Worm (Caenorhabditis elegans) whole organism, L4 larva: ENCODE results near the gene C18H7.11.

ENCODE experiments used
- D1046.2 ChIP-seq: fragments of 200-800 bp; sonication (Bioruptor generic); IDR thresholded peaks from 2 replicates; pipeline ENCODE4 v1.3.6; 2022; ENCODE audit warnings: missing genetic modification characterization, missing compliant biosample characterization
- F10B5.3 ChIP-seq: sonication (generic microtip); optimal IDR thresholded peaks from 2 replicates; lab custom pipeline; 2016; ENCODE audit warnings: mild to moderate bottlenecking, missing genetic modification characterization, missing compliant biosample characterization
- R02D3.7 ChIP-seq: fragments of 150-350 bp; sonication (generic microtip); optimal IDR thresholded peaks from 3 replicates; lab custom pipeline; 2014; ENCODE audit warnings: missing biosample characterization, missing genetic modification characterization
- Y105C5A.15 ChIP-seq: fragments of 200-800 bp; sonication (Bioruptor generic); IDR thresholded peaks from 2 replicates; pipeline ENCODE4 v1.3.6; 2022; ENCODE audit warnings: missing genetic modification characterization, missing compliant biosample characterization
- Y5F2A.4 ChIP-seq: fragments of 200-800 bp; sonication (Bioruptor generic); optimal IDR thresholded peaks from 2 replicates; lab custom pipeline; 2018; ENCODE audit warnings: mild to moderate bottlenecking, missing genetic modification characterization, missing compliant biosample characterization
- Y75B8A.6 ChIP-seq: fragments of 200-800 bp; sonication (Bioruptor generic); IDR thresholded peaks from 2 replicates; pipeline ENCODE4 v1.3.6; 2022; ENCODE audit warnings: missing genetic modification reagents, missing genetic modification characterization, missing compliant biosample characterization
- ZK337.2 ChIP-seq: fragments of 200-800 bp; sonication (Bioruptor generic); IDR thresholded peaks from 2 replicates; pipeline ENCODE4 v1.3.6; 2022; ENCODE audit warnings: missing genetic modification reagents, missing genetic modification characterization, missing compliant biosample characterization
- aha-1 ChIP-seq: fragments of 150-350 bp; peaks from one replicate; lab custom pipeline; 2014; ENCODE audit warnings: missing biosample characterization, missing genetic modification characterization
- ceh-20 ChIP-seq: fragments of 200-800 bp; sonication (Bioruptor generic); IDR thresholded peaks from 2 replicates; pipeline ENCODE4 v1.3.6; 2022; ENCODE audit warnings: missing genetic modification reagents, missing genetic modification characterization, missing compliant biosample characterization
- ceh-28 ChIP-seq: fragments of 150-350 bp; optimal IDR thresholded peaks from 2 replicates; lab custom pipeline; 2014; ENCODE audit warnings: missing biosample characterization, missing genetic modification reagents, missing genetic modification characterization
- ceh-62 ChIP-seq: sonication (generic microtip); optimal IDR thresholded peaks from 2 replicates; lab custom pipeline; 2017; ENCODE audit warnings: missing biosample characterization, missing genetic modification characterization
- daf-16 ChIP-seq, 3 experiments: sonication (generic microtip); optimal IDR thresholded peaks; 2 replicates each; lab custom pipeline; 2016 to 2017; ENCODE audit warnings: missing genetic modification characterization in 3 of 3, missing genetic modification reagents in 3 of 3, mild to moderate bottlenecking in 2 of 3, missing compliant biosample characterization in 2 of 3, missing biosample characterization in 1 of 3, moderate library complexity in 1 of 3
- daf-8 ChIP-seq: fragments of 200-800 bp; sonication (Bioruptor generic); IDR thresholded peaks from 2 replicates; pipeline ENCODE4 v1.3.6; 2022; ENCODE audit warnings: missing genetic modification characterization, missing compliant biosample characterization
- dmd-6 ChIP-seq: fragments of 200-800 bp; sonication (Bioruptor generic); IDR thresholded peaks from 2 replicates; pipeline ENCODE4 v1.3.6; 2022; ENCODE audit warnings: missing genetic modification reagents, missing genetic modification characterization, missing compliant biosample characterization
- dmd-8 ChIP-seq: fragments of 200-800 bp; sonication (Bioruptor generic); IDR thresholded peaks from 2 replicates; pipeline ENCODE4 v1.3.6; 2022; ENCODE audit warnings: missing genetic modification characterization, missing compliant biosample characterization
- duxl-1 ChIP-seq: sonication (generic microtip); optimal IDR thresholded peaks from 2 replicates; lab custom pipeline; 2016; ENCODE audit warnings: mild to moderate bottlenecking, missing genetic modification characterization, moderate library complexity, missing compliant biosample characterization; ENCODE audit not compliant: poor library complexity
- dve-1 ChIP-seq: sonication (generic microtip); optimal IDR thresholded peaks from 2 replicates; lab custom pipeline; 2017; ENCODE audit warnings: antibody characterized with exemption, mild to moderate bottlenecking, missing genetic modification characterization, missing compliant biosample characterization; ENCODE audit not compliant: insufficient read depth
- egl-43 ChIP-seq: fragments of 200-800 bp; sonication (Bioruptor generic); IDR thresholded peaks from 2 replicates; pipeline ENCODE4 v1.3.6; 2022; ENCODE audit warnings: missing genetic modification reagents, missing genetic modification characterization, missing compliant biosample characterization
- lin-1 ChIP-seq: fragments of 200-800 bp; sonication (Bioruptor generic); IDR thresholded peaks from 2 replicates; pipeline ENCODE4 v1.3.6; 2022; ENCODE audit warnings: missing genetic modification reagents, missing genetic modification characterization, missing compliant biosample characterization
- lin-13 ChIP-seq: fragments of 150-350 bp; optimal IDR thresholded peaks from 2 replicates; lab custom pipeline; 2014; ENCODE audit warnings: missing biosample characterization, missing genetic modification reagents, missing genetic modification characterization
- lin-38 ChIP-seq: fragments of 200-800 bp; sonication (Bioruptor generic); IDR thresholded peaks from 2 replicates; pipeline ENCODE4 v1.3.6; 2022; ENCODE audit warnings: missing genetic modification reagents, missing genetic modification characterization, missing compliant biosample characterization
- lin-39 ChIP-seq: fragments of 150-350 bp; optimal IDR thresholded peaks from 2 replicates; lab custom pipeline; 2014; ENCODE audit warnings: missing biosample characterization, missing genetic modification reagents, missing genetic modification characterization
- lsy-2 ChIP-seq, 2 experiments: fragments of 150-350 bp in 1 of 2; sonication (generic microtip) in 1 of 2; optimal IDR thresholded peaks; 2 replicates each; lab custom pipeline; 2014 to 2017; ENCODE audit warnings: missing biosample characterization in 2 of 2, missing genetic modification characterization in 2 of 2
- madf-5 ChIP-seq, 2 experiments: fragments of 200-800 bp; sonication (Bioruptor generic); IDR thresholded peaks; 2 replicates each; pipeline ENCODE4 v1.3.6; 2022; ENCODE audit warnings: missing compliant biosample characterization in 2 of 2, missing genetic modification characterization in 2 of 2
- mep-1 ChIP-seq: fragments of 150-350 bp; sonication (generic microtip); optimal IDR thresholded peaks from 3 replicates; lab custom pipeline; 2014; ENCODE audit warnings: missing biosample characterization, missing genetic modification characterization
- mes-2 ChIP-seq: sonication (generic microtip); optimal IDR thresholded peaks from 2 replicates; lab custom pipeline; 2016; ENCODE audit warnings: missing genotype, mild to moderate bottlenecking, missing genetic modification characterization, missing compliant biosample characterization; ENCODE audit not compliant: poor library complexity, severe bottlenecking
- mxl-2 ChIP-seq: fragments of 200-800 bp; sonication (Bioruptor generic); conservative IDR thresholded peaks from 2 replicates; pipeline ENCODE4 v1.3.6; 2022; ENCODE audit warnings: missing genetic modification reagents, missing genetic modification characterization, missing compliant biosample characterization
- mxl-3 ChIP-seq: fragments of 200-800 bp; sonication (Bioruptor generic); optimal IDR thresholded peaks from 2 replicates; lab custom pipeline; 2018; ENCODE audit warnings: mild to moderate bottlenecking, missing genetic modification characterization, missing compliant biosample characterization
- nhr-11 ChIP-seq: fragments of 150-350 bp; optimal IDR thresholded peaks from 2 replicates; lab custom pipeline; 2014; ENCODE audit warnings: missing biosample characterization, missing genetic modification characterization
- nhr-111 ChIP-seq: fragments of 200-800 bp; sonication (Bioruptor generic); optimal IDR thresholded peaks from 2 replicates; lab custom pipeline; 2018; ENCODE audit warnings: mild to moderate bottlenecking, missing genetic modification characterization, missing compliant biosample characterization
- nhr-42 ChIP-seq: fragments of 200-800 bp; sonication (Bioruptor generic); IDR thresholded peaks from 2 replicates; pipeline ENCODE4 v1.3.6; 2022; ENCODE audit warnings: missing genetic modification characterization, missing compliant biosample characterization
- nhr-48 ChIP-seq: sonication (generic microtip); optimal IDR thresholded peaks from 2 replicates; lab custom pipeline; 2016; ENCODE audit warnings: mild to moderate bottlenecking, missing genetic modification characterization, missing compliant biosample characterization
- nhr-77 ChIP-seq: fragments of 150-350 bp; optimal IDR thresholded peaks from 2 replicates; lab custom pipeline; 2014; ENCODE audit warnings: missing biosample characterization, missing genetic modification characterization
- pqm-1 ChIP-seq: sonication (generic microtip); optimal IDR thresholded peaks from 2 replicates; lab custom pipeline; 2017; ENCODE audit warnings: missing biosample characterization, missing genetic modification characterization
- set-16 ChIP-seq: fragments of 200-800 bp; sonication (Bioruptor generic); IDR thresholded peaks from 2 replicates; pipeline ENCODE4 v1.3.6; 2022; ENCODE audit warnings: missing genetic modification reagents, missing genetic modification characterization, missing compliant biosample characterization
- skn-1 ChIP-seq: fragments of 150-350 bp; optimal IDR thresholded peaks from 2 replicates; lab custom pipeline; 2014; ENCODE audit warnings: missing biosample characterization, missing genetic modification characterization
- snpc-1.2 ChIP-seq: fragments of 200-800 bp; sonication (Bioruptor generic); IDR thresholded peaks from 2 replicates; pipeline ENCODE4 v1.3.6; 2022; ENCODE audit warnings: missing genetic modification reagents, missing genetic modification characterization, missing compliant biosample characterization
- snpc-4 ChIP-seq: fragments of 150-350 bp; optimal IDR thresholded peaks from 2 replicates; lab custom pipeline; 2014; ENCODE audit warnings: missing biosample characterization, missing genetic modification characterization
- tag-97 ChIP-seq: fragments of 200-800 bp; sonication (Bioruptor generic); IDR thresholded peaks from 2 replicates; pipeline ENCODE4 v1.3.6; 2022; ENCODE audit warnings: missing genetic modification characterization, missing compliant biosample characterization
- tra-1 ChIP-seq: fragments of 200-800 bp; sonication (Bioruptor generic); IDR thresholded peaks from 2 replicates; pipeline ENCODE4 v1.3.6; 2022; ENCODE audit warnings: missing genetic modification reagents, missing genetic modification characterization, missing compliant biosample characterization
- unc-130 ChIP-seq: sonication (generic microtip); optimal IDR thresholded peaks from 2 replicates; lab custom pipeline; 2016; ENCODE audit warnings: missing genetic modification reagents, missing genetic modification characterization, missing compliant biosample characterization
- unc-39 ChIP-seq: sonication (generic microtip); optimal IDR thresholded peaks from 2 replicates; lab custom pipeline; 2017; ENCODE audit warnings: missing biosample characterization, missing genetic modification characterization
- unc-62 ChIP-seq, 3 experiments: fragments of 150-350 bp in 1 of 3; sonication (generic microtip); optimal IDR thresholded peaks in 2 of 3; peaks in 1 of 3; 1 replicate in 1 of 3; 2 replicates in 2 of 3; lab custom pipeline; 2014 to 2017; ENCODE audit warnings: missing biosample characterization in 3 of 3, missing genetic modification characterization in 3 of 3, missing genetic modification reagents in 3 of 3, missing genotype in 1 of 3
- zag-1 ChIP-seq: fragments of 150-350 bp; optimal IDR thresholded peaks from 2 replicates; lab custom pipeline; 2014; ENCODE audit warnings: missing biosample characterization, missing genetic modification characterization
- zfp-2 ChIP-seq: sonication (generic microtip); optimal IDR thresholded peaks from 2 replicates; lab custom pipeline; 2016; ENCODE audit warnings: mild to moderate bottlenecking, missing genetic modification characterization, missing compliant biosample characterization
- zfp-3 ChIP-seq: fragments of 200-800 bp; sonication (Bioruptor generic); conservative IDR thresholded peaks from 2 replicates; pipeline ENCODE4 v1.3.6; 2022; ENCODE audit warnings: missing genetic modification reagents, missing genetic modification characterization, missing compliant biosample characterization
- zip-2 ChIP-seq: fragments of 150-350 bp; optimal IDR thresholded peaks from 2 replicates; lab custom pipeline; 2014; ENCODE audit warnings: missing biosample characterization, missing genetic modification characterization
- ztf-7 ChIP-seq: fragments of 150-350 bp; optimal IDR thresholded peaks from 2 replicates; lab custom pipeline; 2014; ENCODE audit warnings: missing biosample characterization, missing genetic modification characterization

The C18H7.11 gene

ce11 chrIV:619766-620165, 23.1 kb downstream of the C18H7.11 start:
- TF ChIP-seq unc-62 (GFP tag; optimal IDR thresholded peaks at IDR 0.05 in 1 of 2; lab: Kevin White, UChicago) (peak in 1 of 2 experiments; percentile 67), unc-62 (tag; optimal IDR thresholded peaks at IDR 0.05; lab: Kevin White, UChicago) (no peak), lin-38 (no peak)
- TF ChIP-seq, all 104 proteins: peak for 1

ce11 chrIV:620324-620723, 23.6 kb downstream of the C18H7.11 start:
- TF ChIP-seq mep-1 (tag; lab: Kevin White, UChicago): no peak
- peak; percentile 16 for TF ChIP-seq unc-130 (GFP tag; lab: Kevin White, UChicago)
- peak; percentile 78; the same call in 1 of the 2 replicates for TF ChIP-seq nhr-42 (GFP tag; lab: Robert Waterston, UW)
- no peak for TF ChIP-seq pqm-1
- no peak for TF ChIP-seq daf-8 (GFP tag; lab: Robert Waterston, UW)
- TF ChIP-seq set-16 (GFP tag; lab: Robert Waterston, UW): no peak
- 0 out of 2 replicates have a peak, but pooled peaks have one; percentile 37 for TF ChIP-seq zfp-3
- TF ChIP-seq Y105C5A.15 (GFP tag; lab: Robert Waterston, UW): 0 out of 2 replicates have a peak, but pooled peaks have one; percentile 57
- TF ChIP-seq nhr-77 (tag; lab: Kevin White, UChicago): peak; percentile 27
- peak; percentile 90 for TF ChIP-seq dmd-8 (GFP tag; lab: Robert Waterston, UW)
- peak; percentile 56 for TF ChIP-seq nhr-111 (GFP tag; lab: Kevin White, UChicago)
- no peak for TF ChIP-seq R02D3.7
- no peak for TF ChIP-seq unc-39
- no peak for TF ChIP-seq nhr-11 (tag; lab: Kevin White, UChicago)
- no peak for TF ChIP-seq ceh-62 (tag; lab: Kevin White, UChicago)
- TF ChIP-seq zip-2 (tag; lab: Kevin White, UChicago): no peak
- no peak for TF ChIP-seq skn-1 (tag; lab: Kevin White, UChicago)
- TF ChIP-seq mes-2 (tag; lab: Kevin White, UChicago): no peak
- peak; percentile 62 for TF ChIP-seq tra-1 (GFP tag; lab: Robert Waterston, UW)
- no peak for TF ChIP-seq ceh-28 (tag; lab: Kevin White, UChicago)
- TF ChIP-seq F10B5.3 (tag; lab: Kevin White, UChicago): no peak
- TF ChIP-seq zfp-2 (tag; lab: Kevin White, UChicago): no peak
- peak; percentile 96 for TF ChIP-seq aha-1 (tag; lab: Kevin White, UChicago)
- no peak for TF ChIP-seq mxl-2 (GFP tag; lab: Robert Waterston, UW)
- TF ChIP-seq daf-16 (GFP tag; optimal IDR thresholded peaks at IDR 0.05; lab: Kevin White, UChicago): peak; percentile 27 to 63
- TF ChIP-seq daf-16 (tag; optimal IDR thresholded peaks at IDR 0.05; lab: Kevin White, UChicago): peak; percentile 38
- TF ChIP-seq lin-39 (tag; lab: Kevin White, UChicago): no peak
- TF ChIP-seq unc-62 (GFP tag; optimal IDR thresholded peaks at IDR 0.05 in 1 of 2; lab: Kevin White, UChicago): peak in 1 of 2 experiments; percentile 55
- no peak for TF ChIP-seq unc-62 (tag; optimal IDR thresholded peaks at IDR 0.05; lab: Kevin White, UChicago)
- TF ChIP-seq nhr-48 (tag; lab: Kevin White, UChicago): peak; percentile 21
- TF ChIP-seq zag-1: no peak
- 0 out of 2 replicates have a peak, but pooled peaks have one; percentile 30 for TF ChIP-seq ceh-20 (GFP tag; lab: Robert Waterston, UW)
- TF ChIP-seq snpc-4 (tag; lab: Kevin White, UChicago): no peak
- TF ChIP-seq tag-97 (GFP tag; lab: Robert Waterston, UW): no peak
- TF ChIP-seq dve-1 (tag; lab: Kevin White, UChicago): no peak
- peak; percentile 24 for TF ChIP-seq ztf-7
- peak; percentile 74 for TF ChIP-seq snpc-1.2 (GFP tag; lab: Robert Waterston, UW)
- TF ChIP-seq lin-13 (GFP tag; lab: Kevin White, UChicago): no peak
- peak; percentile 50; the same call in 1 of the 2 replicates for TF ChIP-seq ZK337.2 (GFP tag; lab: Robert Waterston, UW)
- TF ChIP-seq Y75B8A.6: no peak
- TF ChIP-seq lin-1 (GFP tag; lab: Robert Waterston, UW): peak; percentile 60; the same call in 1 of the 2 replicates
- TF ChIP-seq lsy-2 (tag; optimal IDR thresholded peaks at IDR 0.05; lab: Kevin White, UChicago): no peak
- TF ChIP-seq dmd-6 (GFP tag; lab: Robert Waterston, UW): peak; percentile 61
- peak; percentile 20 for TF ChIP-seq mxl-3 (GFP tag; lab: Kevin White, UChicago)
- 0 out of 2 replicates have a peak, but pooled peaks have one; percentile 50 for TF ChIP-seq D1046.2 (GFP tag; lab: Robert Waterston, UW)
- peak; percentile 46 for TF ChIP-seq duxl-1 (tag; lab: Kevin White, UChicago)
- peak; percentile 20 to 75; a peak in 1 of 4 replicates for TF ChIP-seq madf-5 (GFP tag; IDR thresholded peaks at IDR 0.05; lab: Robert Waterston, UW)
- TF ChIP-seq egl-43 (GFP tag; lab: Robert Waterston, UW): peak; percentile 90
- TF ChIP-seq Y5F2A.4 (GFP tag; lab: Kevin White, UChicago): no peak
